Worm (Caenorhabditis elegans) whole organism, midembryonic: ENCODE measurements around the gene W06G6.2.
"Not testable (repeated sequence)": the region's sequence is repeated elsewhere in the genome, so short reads cannot be mapped to it uniquely, and the experiment has no call there.

Experiments
- T22C8.4 ChIP-seq: fragments of 200-800 bp; sonication (Bioruptor generic); IDR thresholded peaks from 2 replicates; pipeline ENCODE4 v1.3.6; 2022; ENCODE audit warnings: missing genetic modification characterization, missing compliant biosample characterization
- cog-1 ChIP-seq: sonication (generic microtip); optimal IDR thresholded peaks from 2 replicates; lab custom pipeline; 2016; ENCODE audit warnings: missing genetic modification characterization, missing compliant biosample characterization
- flt-1 ChIP-seq: fragments of 200-800 bp; sonication (Bioruptor generic); IDR thresholded peaks from 2 replicates; pipeline ENCODE4 v1.3.6; 2022; ENCODE audit warnings: missing genetic modification characterization, missing compliant biosample characterization
- klf-2 ChIP-seq: fragments of 200-800 bp; sonication (Bioruptor generic); conservative IDR thresholded peaks from 2 replicates; pipeline ENCODE4 v1.3.6; 2022; ENCODE audit warnings: missing genetic modification reagents, missing genetic modification characterization, missing compliant biosample characterization
- med-1 ChIP-seq: sonication (generic microtip); optimal IDR thresholded peaks from 2 replicates; lab custom pipeline; 2017; ENCODE audit warnings: missing genetic modification characterization, mild to moderate bottlenecking, missing compliant biosample characterization, antibody characterized with exemption, missing genetic modification reagents; ENCODE audit not compliant: insufficient read depth
- ref-1 ChIP-seq: fragments of 200-800 bp; sonication (Bioruptor generic); conservative IDR thresholded peaks from 2 replicates; pipeline ENCODE4 v1.3.6; 2022; ENCODE audit warnings: missing genetic modification reagents, missing genetic modification characterization, missing compliant biosample characterization
- tab-1 ChIP-seq: fragments of 200-800 bp; sonication (Bioruptor generic); IDR thresholded peaks from 2 replicates; pipeline ENCODE4 v1.3.6; 2022; ENCODE audit warnings: missing genetic modification characterization, missing compliant biosample characterization
- ztf-23 ChIP-seq: fragments of 200-800 bp; sonication (Bioruptor generic); IDR thresholded peaks from 2 replicates; pipeline ENCODE4 v1.3.6; 2022; ENCODE audit warnings: missing genetic modification reagents, missing genetic modification characterization, missing compliant biosample characterization
- ztf-29 ChIP-seq: fragments of 200-800 bp; sonication (Bioruptor generic); IDR thresholded peaks from 2 replicates; pipeline ENCODE4 v1.3.6; 2022; ENCODE audit warnings: missing genetic modification reagents, missing genetic modification characterization, missing compliant biosample characterization

W06G6.2 gene

DNA sequence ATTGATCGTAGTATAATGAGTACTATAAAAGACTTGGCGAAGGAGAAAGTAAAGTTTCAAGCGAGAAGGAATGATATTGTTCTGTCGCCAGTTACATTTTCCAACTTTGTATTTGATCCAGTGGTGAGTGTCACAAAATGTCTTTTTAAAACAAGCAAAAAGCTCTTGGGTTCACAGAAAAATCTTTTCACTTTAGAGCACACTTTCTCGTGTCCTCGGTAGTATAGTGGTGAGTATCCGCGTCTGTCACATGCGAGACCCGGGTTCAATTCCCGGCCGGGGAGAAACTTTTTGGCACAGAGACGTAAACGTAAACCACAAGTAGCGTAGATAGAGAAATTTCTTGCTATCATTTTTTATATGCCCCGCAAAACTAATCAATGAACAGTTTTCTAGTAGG lies 11.3 kb downstream of the W06G6.2 start:
- TF ChIP-seq cog-1 (tag; lab: Kevin White, UChicago) (no peak), ztf-23 (GFP tag; lab: Robert Waterston, UW) (no peak), flt-1 (GFP tag; lab: Robert Waterston, UW) (no peak), T22C8.4 (GFP tag; lab: Robert Waterston, UW) (no peak), med-1 (GFP tag; lab: Kevin White, UChicago) (no peak), klf-2 (no peak), ref-1 (GFP tag; lab: Robert Waterston, UW) (no peak), ztf-29 (GFP tag; lab: Robert Waterston, UW) (no peak), tab-1 (GFP tag; lab: Robert Waterston, UW) (no peak)

DNA sequence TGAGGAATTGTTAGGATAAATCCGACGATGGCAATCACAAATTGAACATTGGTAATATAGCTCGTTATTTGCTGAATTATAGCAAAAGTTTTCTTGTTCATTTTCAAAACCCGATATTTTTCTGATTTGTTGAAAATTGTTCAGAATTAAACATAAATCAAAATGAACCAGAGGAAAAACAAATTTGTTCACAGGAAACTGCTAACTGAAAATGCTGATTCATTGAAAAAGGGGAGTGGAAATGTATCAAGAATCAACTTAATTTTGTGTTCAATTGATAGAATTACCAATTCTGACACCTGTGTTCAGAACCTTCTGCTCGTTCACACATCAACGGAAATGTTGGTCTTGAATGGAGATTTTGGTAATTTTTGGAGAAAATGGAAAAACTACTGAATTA lies 14.5 kb downstream of the W06G6.2 start, which contains the start of gene srw-77:
Gene srw-77, minus strand, starts transcription at position 101 of the 400 bp plus-strand sequence.
- TF ChIP-seq klf-2 (no peak), T22C8.4 (GFP tag; lab: Robert Waterston, UW) (no peak), flt-1 (GFP tag; lab: Robert Waterston, UW) (no peak), ztf-29 (GFP tag; lab: Robert Waterston, UW) (no peak), ztf-23 (GFP tag; lab: Robert Waterston, UW) (no peak), tab-1 (GFP tag; lab: Robert Waterston, UW) (no peak)

DNA sequence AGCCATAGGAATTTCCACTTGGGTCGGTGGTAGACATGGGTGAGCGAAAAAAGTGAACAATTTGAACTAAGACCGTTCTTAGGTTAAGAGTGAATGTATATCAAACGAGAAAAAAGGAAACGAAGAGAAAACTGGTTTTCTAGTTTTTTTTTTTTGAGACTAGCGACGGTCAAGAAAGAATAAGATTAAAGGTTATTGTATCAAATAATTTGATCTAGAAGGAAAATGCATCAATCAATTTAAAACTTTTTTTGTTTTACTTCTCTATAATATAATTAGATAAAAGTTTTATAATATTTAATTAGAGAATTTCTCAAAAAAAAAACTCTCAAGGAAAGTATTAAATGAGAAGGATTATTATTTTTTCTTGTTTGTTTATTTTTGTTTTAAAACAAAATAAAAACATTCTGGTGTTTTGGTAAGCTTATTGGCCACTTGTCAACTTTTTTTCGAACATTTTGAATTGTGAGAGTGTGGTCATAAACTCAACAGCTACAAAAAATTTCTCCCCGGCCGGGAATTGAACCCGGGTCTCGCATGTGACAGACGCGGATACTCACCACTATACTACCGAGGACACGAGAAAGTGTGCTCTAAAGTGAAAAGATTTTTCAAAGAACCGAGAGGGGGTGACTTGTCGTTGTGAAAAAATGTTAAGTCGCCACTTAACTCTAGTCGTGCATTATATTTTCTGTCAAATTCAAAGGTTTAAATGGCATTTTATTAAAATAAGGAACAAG lies 16.3 kb downstream of the W06G6.2 start, which contains the start of gene W06G6.17:
Gene W06G6.17, minus strand, starts transcription at position 51 of the 740 bp plus-strand sequence.
- TF ChIP-seq T22C8.4 (GFP tag; lab: Robert Waterston, UW), result no peak

ce11 chrV:16646372-16646771 lies 17.3 kb downstream of the W06G6.2 start, which contains the start of gene W06G6.9:
TSS of gene W06G6.9 (minus strand) at chrV:16646472.
- TF ChIP-seq med-1 (GFP tag; lab: Kevin White, UChicago) (no peak), flt-1 (GFP tag; lab: Robert Waterston, UW) (no peak), ref-1 (GFP tag; lab: Robert Waterston, UW) (no peak), T22C8.4 (GFP tag; lab: Robert Waterston, UW) (no peak), ztf-29 (GFP tag; lab: Robert Waterston, UW) (no peak), cog-1 (tag; lab: Kevin White, UChicago) (no peak), klf-2 (no peak)

ce11 chrV:16647093-16647492 lies 18.0 kb downstream of the W06G6.2 start, which contains the start of gene W06G6.10:
TSS of gene W06G6.10 (minus strand) at chrV:16647193.
- TF ChIP-seq tab-1 (GFP tag; lab: Robert Waterston, UW), result no peak
- TF ChIP-seq med-1 (GFP tag; lab: Kevin White, UChicago), result no peak
- TF ChIP-seq ref-1 (GFP tag; lab: Robert Waterston, UW), result no peak
- no peak for TF ChIP-seq cog-1 (tag; lab: Kevin White, UChicago)
- TF ChIP-seq ztf-23 (GFP tag; lab: Robert Waterston, UW), result no peak
- TF ChIP-seq T22C8.4 (GFP tag; lab: Robert Waterston, UW), result no peak
- TF ChIP-seq flt-1 (GFP tag; lab: Robert Waterston, UW), result no peak
- no peak for TF ChIP-seq ztf-29 (GFP tag; lab: Robert Waterston, UW)
- TF ChIP-seq klf-2, result no peak

DNA sequence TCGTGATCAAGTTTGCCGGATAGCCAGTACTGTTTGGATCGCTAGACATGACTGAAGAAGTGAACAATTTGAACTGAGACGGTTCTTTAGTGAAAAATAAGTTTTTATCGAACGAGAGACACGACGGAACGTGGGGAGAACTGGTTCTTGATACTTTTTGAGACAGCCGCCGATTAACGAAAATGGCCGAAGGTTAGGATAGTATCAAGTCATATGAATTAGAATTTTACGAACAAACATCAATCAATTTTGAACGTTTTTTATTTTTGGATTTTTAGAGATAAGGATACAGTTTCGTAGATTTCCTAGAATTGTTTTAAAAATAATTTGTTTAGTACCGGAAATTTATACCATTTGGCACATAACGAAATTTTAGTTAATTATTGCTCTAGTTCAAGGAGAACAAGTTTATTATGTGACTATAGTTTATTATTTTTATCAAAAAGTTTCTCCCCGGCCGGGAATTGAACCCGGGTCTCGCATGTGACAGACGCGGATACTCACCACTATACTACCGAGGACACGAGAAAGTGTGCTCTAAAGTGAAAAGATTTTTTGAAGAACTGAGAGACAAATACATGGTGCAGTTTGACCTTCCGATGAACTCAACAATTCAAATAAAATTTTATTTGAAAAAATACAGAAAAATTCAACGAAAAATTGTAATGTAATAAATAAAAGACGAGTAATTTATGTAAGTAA lies 19.4 kb downstream of the W06G6.2 start, which contains the start of gene W06G6.20:
Gene W06G6.20, minus strand, starts transcription at position 51 of the 702 bp plus-strand sequence.
- no peak for TF ChIP-seq med-1 (GFP tag; lab: Kevin White, UChicago)
- TF ChIP-seq ztf-29 (GFP tag; lab: Robert Waterston, UW), result no peak
- no peak for TF ChIP-seq flt-1 (GFP tag; lab: Robert Waterston, UW)
- TF ChIP-seq ztf-23 (GFP tag; lab: Robert Waterston, UW), result no peak
- no peak for TF ChIP-seq klf-2
- no peak for TF ChIP-seq ref-1 (GFP tag; lab: Robert Waterston, UW)
- no peak for TF ChIP-seq cog-1 (tag; lab: Kevin White, UChicago)
- no peak for TF ChIP-seq T22C8.4 (GFP tag; lab: Robert Waterston, UW)
- TF ChIP-seq tab-1 (GFP tag; lab: Robert Waterston, UW), result no peak

DNA sequence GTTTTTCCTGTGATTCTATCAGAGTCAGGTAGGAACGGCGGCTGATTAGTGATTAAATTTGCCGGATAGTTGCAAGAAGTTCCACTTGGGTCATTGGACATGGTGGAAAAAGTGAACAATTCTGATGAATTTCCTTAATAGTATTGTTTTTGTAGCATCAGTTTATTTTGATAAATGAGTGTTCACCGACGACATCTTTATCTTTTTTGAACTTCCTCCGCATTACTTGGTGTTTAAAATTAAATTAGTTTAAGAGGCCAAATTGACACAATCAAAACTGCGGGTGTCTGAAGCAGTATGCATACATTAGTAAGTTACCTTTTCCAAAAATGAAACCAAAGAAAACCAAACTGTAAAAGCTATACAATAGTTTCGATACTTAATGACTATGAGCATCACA lies 20.1 kb downstream of the W06G6.2 start, which contains the start of gene W06G6.11:
Gene W06G6.11, minus strand, starts transcription at position 101 of the 400 bp plus-strand sequence.
- not testable (repeated sequence) for TF ChIP-seq ztf-29, ref-1, tab-1 (GFP tag; lab: Robert Waterston, UW)

- not testable (repeated sequence) for TF ChIP-seq tab-1 (GFP tag; lab: Robert Waterston, UW); med-1 (GFP tag; lab: Kevin White, UChicago); ztf-23 (GFP tag; lab: Robert Waterston, UW)
Observed at ce11 chrV:16654242-16654641, 25.2 kb downstream of the W06G6.2 start, which contains the start of gene W06G6.15. TSS of gene W06G6.15 (plus strand) at chrV:16654542.

ce11 chrV:16660816-16661215 lies 31.7 kb downstream of the W06G6.2 start, which contains the start of gene Y70C5B.2:
TSS of gene Y70C5B.2 (minus strand) at chrV:16660916.
- TF ChIP-seq ref-1 (GFP tag; lab: Robert Waterston, UW); med-1 (GFP tag; lab: Kevin White, UChicago); klf-2: not testable (repeated sequence)
